Fruit fly (Drosophila melanogaster) whole organism, embryonic: ENCODE data around the gene CDase.
A peak's percentile ranks its signal among the peaks of the same experiment; 100 is the strongest.

ENCODE experiments used
- Asciz ChIP-seq: fragments of 200-800 bp; sonication (Bioruptor generic); optimal IDR thresholded peaks from 2 replicates; lab custom pipeline; 2017; ENCODE audit warnings: missing biosample characterization, mild to moderate bottlenecking, missing genetic modification characterization, missing genetic modification reagents
- Atf6 ChIP-seq: fragments of 200-800 bp; sonication (Bioruptor generic); IDR thresholded peaks from 2 replicates; pipeline ENCODE4 v1.3.6; 2022; ENCODE audit warnings: missing biosample characterization, missing genetic modification characterization
- Blimp-1 ChIP-seq: fragments of 200-800 bp; sonication (Bioruptor generic); optimal IDR thresholded peaks from 3 replicates; lab custom pipeline; 2018; ENCODE audit warnings: missing biosample characterization, missing genetic modification characterization, mild to moderate bottlenecking, moderate library complexity, missing genetic modification reagents
- CG1233 ChIP-seq: fragments of 200-800 bp; sonication (Bioruptor generic); optimal IDR thresholded peaks from 4 replicates; lab custom pipeline; 2018; ENCODE audit warnings: missing biosample characterization, mild to moderate bottlenecking, missing genetic modification characterization
- CG15011 ChIP-seq: fragments of 200-800 bp; sonication (Bioruptor generic); optimal IDR thresholded peaks from 3 replicates; lab custom pipeline; 2018; ENCODE audit warnings: missing biosample characterization, mild to moderate bottlenecking, missing genetic modification characterization
- CG15479 ChIP-seq: fragments of 200-800 bp; sonication (Bioruptor generic); optimal IDR thresholded peaks from 3 replicates; lab custom pipeline; 2019; ENCODE audit warnings: missing biosample characterization, mild to moderate bottlenecking, missing genetic modification characterization, moderate library complexity
- CG17361 ChIP-seq: fragments of 200-800 bp; sonication (Bioruptor generic); IDR thresholded peaks from 3 replicates; pipeline ENCODE4 v1.3.6; 2022; ENCODE audit warnings: missing biosample characterization, missing genetic modification characterization
- CG17385 ChIP-seq: fragments of 200-800 bp; sonication (Bioruptor generic); optimal IDR thresholded peaks from 3 replicates; lab custom pipeline; 2018; ENCODE audit warnings: missing biosample characterization, mild to moderate bottlenecking, missing genetic modification characterization
- CG18262 ChIP-seq: fragments of 200-800 bp; optimal IDR thresholded peaks from 3 replicates; lab custom pipeline; 2019; ENCODE audit warnings: missing biosample characterization, mild to moderate bottlenecking, missing genetic modification characterization, moderate library complexity
- CG18476 ChIP-seq: fragments of 200-800 bp; sonication (Bioruptor generic); optimal IDR thresholded peaks from 2 replicates; lab custom pipeline; 2016; ENCODE audit warnings: missing biosample characterization, mild to moderate bottlenecking, missing genetic modification characterization
- CG30431 ChIP-seq: fragments of 200-800 bp; sonication (Bioruptor generic); optimal IDR thresholded peaks from 2 replicates; lab custom pipeline; 2017; ENCODE audit warnings: missing biosample characterization, missing genetic modification characterization
- CG31365 ChIP-seq: fragments of 200-800 bp; sonication (Bioruptor generic); optimal IDR thresholded peaks from 2 replicates; lab custom pipeline; 2018; ENCODE audit warnings: missing biosample characterization, mild to moderate bottlenecking, missing genetic modification characterization
- CG3281 ChIP-seq: fragments of 200-800 bp; sonication (Bioruptor generic); optimal IDR thresholded peaks from 3 replicates; lab custom pipeline; 2017; ENCODE audit warnings: missing biosample characterization, mild to moderate bottlenecking, missing genetic modification characterization
- CG3407 ChIP-seq: fragments of 200-800 bp; sonication (Bioruptor generic); optimal IDR thresholded peaks from 2 replicates; lab custom pipeline; 2018; ENCODE audit warnings: missing biosample characterization, mild to moderate bottlenecking, missing genetic modification characterization
- CG3995 ChIP-seq: fragments of 200-800 bp; sonication (Bioruptor generic); optimal IDR thresholded peaks from 3 replicates; lab custom pipeline; 2016; ENCODE audit warnings: missing biosample characterization, missing genetic modification characterization
- CG4404 ChIP-seq: fragments of 200-800 bp; sonication (Bioruptor generic); IDR thresholded peaks from 2 replicates; pipeline ENCODE4 v1.3.6; 2022; ENCODE audit warnings: missing biosample characterization, missing genetic modification characterization
- CG4730 ChIP-seq: fragments of 200-800 bp; sonication (Bioruptor generic); IDR thresholded peaks from 2 replicates; pipeline ENCODE4 v1.3.6; 2022; ENCODE audit warnings: missing biosample characterization, missing genetic modification characterization
- CG7556 ChIP-seq: fragments of 200-800 bp; sonication (Bioruptor generic); optimal IDR thresholded peaks from 2 replicates; lab custom pipeline; 2017; ENCODE audit warnings: missing biosample characterization, mild to moderate bottlenecking, missing genetic modification characterization
- CG7928 ChIP-seq: fragments of 200-800 bp; sonication (Bioruptor generic); optimal IDR thresholded peaks from 2 replicates; lab custom pipeline; 2017; ENCODE audit warnings: missing biosample characterization, mild to moderate bottlenecking, missing genetic modification characterization
- CG7987 ChIP-seq: fragments of 200-800 bp; sonication (Bioruptor generic); optimal IDR thresholded peaks from 2 replicates; lab custom pipeline; 2018; ENCODE audit warnings: missing biosample characterization, mild to moderate bottlenecking, missing genetic modification characterization, moderate library complexity
- CG8944 ChIP-seq: fragments of 200-800 bp; sonication (Bioruptor generic); optimal IDR thresholded peaks from 3 replicates; lab custom pipeline; 2016; ENCODE audit warnings: missing biosample characterization, missing genetic modification characterization
- Drgx ChIP-seq: fragments of 200-800 bp; sonication (Bioruptor generic); IDR thresholded peaks from 2 replicates; pipeline ENCODE4 v1.3.6; 2022; ENCODE audit warnings: missing biosample characterization, missing genetic modification characterization
- Ets65A ChIP-seq: fragments of 200-800 bp; sonication (Bioruptor generic); peaks from one replicate; lab custom pipeline; 2016; ENCODE audit warnings: missing biosample characterization, missing genetic modification characterization
- HmgD ChIP-seq: fragments of 200-800 bp; sonication (Bioruptor generic); optimal IDR thresholded peaks from 3 replicates; lab custom pipeline; 2016; ENCODE audit warnings: missing biosample characterization, missing genetic modification characterization
- Hr39 ChIP-seq: fragments of >200 bp; optimal IDR thresholded peaks from 2 replicates; lab custom pipeline; 2017
- Kr ChIP-seq: fragments of 200-800 bp; sonication (Bioruptor generic); optimal IDR thresholded peaks from 2 replicates; lab custom pipeline; 2017; ENCODE audit warnings: missing biosample characterization, mild to moderate bottlenecking, missing genetic modification characterization
- Mes4 ChIP-seq: fragments of 200-800 bp; sonication (Bioruptor generic); optimal IDR thresholded peaks from 2 replicates; lab custom pipeline; 2016; ENCODE audit warnings: missing biosample characterization, missing genetic modification characterization
- Side ChIP-seq: fragments of 200-800 bp; sonication (Bioruptor generic); optimal IDR thresholded peaks from 2 replicates; lab custom pipeline; 2016; ENCODE audit warnings: missing biosample characterization, missing genetic modification characterization
- Sox102F ChIP-seq: fragments of 200-800 bp; sonication (Bioruptor generic); optimal IDR thresholded peaks from 2 replicates; lab custom pipeline; 2018; ENCODE audit warnings: missing biosample characterization, mild to moderate bottlenecking, missing genetic modification characterization, moderate library complexity
- Vsx1 ChIP-seq: fragments of 200-800 bp; sonication (Bioruptor generic); optimal IDR thresholded peaks from 2 replicates; lab custom pipeline; 2017; ENCODE audit warnings: missing biosample characterization, mild to moderate bottlenecking, missing genetic modification characterization, missing genetic modification reagents
- al ChIP-seq: fragments of 200-800 bp; sonication (Bioruptor generic); IDR thresholded peaks from 2 replicates; pipeline ENCODE4 v1.3.6; 2022; ENCODE audit warnings: missing biosample characterization, missing genetic modification characterization
- amos ChIP-seq: fragments of 200-800 bp; sonication (Bioruptor generic); IDR thresholded peaks from 2 replicates; pipeline ENCODE4 v1.3.6; 2022; ENCODE audit warnings: missing biosample characterization, missing genetic modification characterization; ENCODE audit not compliant: partially characterized antibody
- bcd ChIP-seq: fragments of 200-800 bp; sonication (Bioruptor generic); optimal IDR thresholded peaks from 2 replicates; lab custom pipeline; 2017; ENCODE audit warnings: missing biosample characterization, mild to moderate bottlenecking, missing genetic modification characterization
- bigmax ChIP-seq: fragments of 200-800 bp; sonication (Bioruptor generic); optimal IDR thresholded peaks from 2 replicates; lab custom pipeline; 2018; ENCODE audit warnings: missing biosample characterization, mild to moderate bottlenecking, missing genetic modification characterization
- chinmo ChIP-seq: fragments of 200-800 bp; sonication (Bioruptor generic); IDR thresholded peaks from 4 replicates; pipeline ENCODE4 v1.3.6; 2022; ENCODE audit warnings: missing biosample characterization, missing genetic modification characterization; ENCODE audit not compliant: partially characterized antibody
- disco-r ChIP-seq: fragments of 200-800 bp; sonication (Bioruptor generic); optimal IDR thresholded peaks from 2 replicates; lab custom pipeline; 2016; ENCODE audit warnings: missing biosample characterization, missing genetic modification characterization
- emc ChIP-seq: fragments of 200-800 bp; sonication (Bioruptor generic); optimal IDR thresholded peaks from 2 replicates; lab custom pipeline; 2016; ENCODE audit warnings: missing biosample characterization, missing genetic modification characterization
- ems ChIP-seq: fragments of 200-800 bp; sonication (Bioruptor generic); optimal IDR thresholded peaks from 3 replicates; lab custom pipeline; 2016; ENCODE audit warnings: missing biosample characterization, missing genetic modification characterization
- eyg ChIP-seq: fragments of 200-800 bp; sonication (Bioruptor generic); optimal IDR thresholded peaks from 3 replicates; lab custom pipeline; 2016; ENCODE audit warnings: missing biosample characterization, missing genetic modification characterization
- fd102C ChIP-seq: fragments of 200-800 bp; sonication (Bioruptor generic); optimal IDR thresholded peaks from 2 replicates; lab custom pipeline; 2018; ENCODE audit warnings: missing biosample characterization, mild to moderate bottlenecking, missing genetic modification characterization, moderate library complexity
- gfzf ChIP-seq: fragments of 200-800 bp; sonication (Bioruptor generic); optimal IDR thresholded peaks from 2 replicates; lab custom pipeline; 2016; ENCODE audit warnings: missing biosample characterization, mild to moderate bottlenecking, missing genetic modification characterization, moderate library complexity
- grau ChIP-seq: fragments of 200-800 bp; optimal IDR thresholded peaks from 3 replicates; lab custom pipeline; 2019; ENCODE audit warnings: missing biosample characterization, mild to moderate bottlenecking, missing genetic modification characterization, moderate library complexity
- hkb ChIP-seq, 2 experiments: fragments of 200-800 bp in 1 of 2; fragments of >200 bp in 1 of 2; sonication (Bioruptor generic) in 1 of 2; IDR thresholded peaks in 1 of 2; optimal IDR thresholded peaks in 1 of 2; 2 replicates each; pipeline versions ENCODE4 v1.3.6 to Lab custom; 2017 to 2022; ENCODE audit warnings: missing biosample characterization in 1 of 2, missing genetic modification characterization in 1 of 2
- lbe ChIP-seq: fragments of 200-800 bp; sonication (Bioruptor generic); optimal IDR thresholded peaks from 2 replicates; lab custom pipeline; 2016; ENCODE audit warnings: missing biosample characterization, mild to moderate bottlenecking, missing genetic modification characterization
- lilli ChIP-seq: fragments of 200-800 bp; sonication (Bioruptor generic); optimal IDR thresholded peaks from 3 replicates; lab custom pipeline; 2016; ENCODE audit warnings: missing biosample characterization, missing genetic modification characterization
- maf-S ChIP-seq: fragments of 200-800 bp; sonication (Bioruptor generic); optimal IDR thresholded peaks from 2 replicates; lab custom pipeline; 2016; ENCODE audit warnings: missing biosample characterization, missing genetic modification characterization
- pan ChIP-seq, 4 experiments: fragments of >200 bp in 3 of 4; fragments of 200-800 bp in 1 of 4; sonication (Bioruptor generic) in 1 of 4; optimal IDR thresholded peaks in 3 of 4; IDR thresholded peaks in 1 of 4; 2 replicates each; pipeline versions ENCODE4 v1.3.6 to Lab custom; 2017 to 2022; ENCODE audit warnings: missing biosample characterization in 2 of 4, missing genetic modification characterization in 2 of 4, mixed read lengths in 1 of 4
- repo ChIP-seq: fragments of 200-800 bp; sonication (Bioruptor generic); optimal IDR thresholded peaks from 2 replicates; lab custom pipeline; 2016; ENCODE audit warnings: missing biosample characterization, missing genetic modification characterization
- run ChIP-seq: fragments of 200-800 bp; sonication (Bioruptor generic); optimal IDR thresholded peaks from 3 replicates; lab custom pipeline; 2018; ENCODE audit warnings: missing biosample characterization, mild to moderate bottlenecking, missing genetic modification characterization
- tin ChIP-seq: fragments of 200-800 bp; sonication (Bioruptor generic); optimal IDR thresholded peaks from 3 replicates; lab custom pipeline; 2016; ENCODE audit warnings: missing biosample characterization, missing genetic modification characterization

The CDase gene

dm6 chr3R:30450224-30450623 is 9.1 kb upstream of the CDase start (continued):
- TF ChIP-seq pan (optimal IDR thresholded peaks at IDR 0.05; lab: Kevin White, UChicago) (no peak), pan (GFP tag; optimal IDR thresholded peaks at IDR 0.05 in 1 of 2, IDR thresholded peaks at IDR 0.05 in 1 of 2) (peak in 1 of 2 experiments; percentile 86), CG7987 (GFP tag; lab: Kevin White, UChicago) (peak; percentile 88), CG1233 (GFP tag; lab: Kevin White, UChicago) (peak; percentile 85), Asciz (GFP tag; lab: Kevin White, UChicago) (peak; percentile 92), lbe (GFP tag; lab: Kevin White, UChicago) (peak; percentile 94), CG30431 (GFP tag; lab: Kevin White, UChicago) (peak; percentile 21), Drgx (GFP tag; lab: Robert Waterston, UW) (peak; percentile 7; the same call in 1 of the 2 replicates), chinmo (peak; percentile 69; the same call in 3 of the 4 replicates), repo (peak; percentile 85), run (tag; lab: Kevin White, UChicago) (no peak), CG7556 (peak; percentile 57), Ets65A (GFP tag; lab: Kevin White, UChicago) (no peak), amos (GFP tag; lab: Robert Waterston, UW) (no peak; the same call in 1 of the 2 replicates), hkb (optimal IDR thresholded peaks at IDR 0.05; lab: Kevin White, UChicago) (no peak), hkb (GFP tag; IDR thresholded peaks at IDR 0.05; lab: Robert Waterston, UW) (peak; percentile 93), al (GFP tag; lab: Robert Waterston, UW) (no peak; the same call in 1 of the 2 replicates), eyg (GFP tag; lab: Kevin White, UChicago) (no peak), HmgD (GFP tag; lab: Kevin White, UChicago) (no peak), CG18476 (GFP tag; lab: Kevin White, UChicago) (peak; percentile 88), CG8944 (peak; percentile 74), CG4404 (GFP tag; lab: Robert Waterston, UW) (no peak), CG15011 (GFP tag; lab: Kevin White, UChicago) (peak; percentile 73), CG18262 (no peak), grau (peak; percentile 11), Side (GFP tag; lab: Kevin White, UChicago) (peak; percentile 82), Vsx1 (GFP tag; lab: Kevin White, UChicago) (peak; percentile 88), lilli (GFP tag; lab: Kevin White, UChicago) (peak; percentile 49), Mes4 (peak; percentile 79), CG3281 (GFP tag; lab: Kevin White, UChicago) (peak; percentile 80), gfzf (GFP tag; lab: Kevin White, UChicago) (no peak), CG15479 (GFP tag; lab: Kevin White, UChicago) (no peak), Blimp-1 (GFP tag; lab: Kevin White, UChicago) (peak; percentile 72), emc (GFP tag; lab: Kevin White, UChicago) (peak; percentile 34), CG17385 (peak; percentile 70), CG3407 (GFP tag; lab: Kevin White, UChicago) (peak; percentile 86), CG31365 (tag; lab: Kevin White, UChicago) (peak; percentile 61), ems (peak; percentile 75), CG3995 (GFP tag; lab: Kevin White, UChicago) (no peak), CG17361 (no peak), bigmax (GFP tag; lab: Kevin White, UChicago) (peak; percentile 48), Sox102F (GFP tag; lab: Kevin White, UChicago) (peak; percentile 53), fd102C (GFP tag; lab: Kevin White, UChicago) (no peak), CG4730 (no peak; the same call in 1 of the 2 replicates), Kr (GFP tag; lab: Kevin White, UChicago) (no peak), disco-r (GFP tag; lab: Kevin White, UChicago) (peak; percentile 82), CG7928 (GFP tag; lab: Kevin White, UChicago) (peak; percentile 36), maf-S (peak; percentile 82), tin (GFP tag; lab: Kevin White, UChicago) (peak; percentile 55), Atf6 (GFP tag; lab: Robert Waterston, UW) (peak; percentile 30; the same call in 1 of the 2 replicates), bcd (GFP tag; lab: Kevin White, UChicago) (peak; percentile 78), Hr39 (lab: Kevin White, UChicago) (no peak)
